Fruit fly (Drosophila melanogaster): ENCODE data around the gene Kap3.

Kap3 gene

DNA sequence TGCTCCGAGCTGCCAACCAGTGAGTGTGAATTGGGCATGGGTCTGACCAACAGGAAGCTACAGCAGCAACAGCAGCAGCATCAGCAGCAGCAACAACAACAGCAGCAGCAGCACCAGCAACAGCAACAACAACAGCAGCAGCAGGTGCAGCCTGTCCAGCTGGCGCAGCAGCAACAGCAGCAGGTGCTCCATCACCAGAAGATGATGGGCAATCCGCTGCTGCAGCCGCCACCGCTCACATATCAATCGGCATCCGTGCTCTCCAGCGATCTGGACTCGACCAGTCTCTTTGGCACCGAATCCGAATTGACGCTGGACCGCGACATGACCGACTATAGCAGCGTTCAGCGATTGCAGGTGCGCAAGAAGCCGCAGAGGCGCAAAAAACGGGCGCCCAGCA lies 16.8 kb upstream of the Kap3 start:
- no peak for TF ChIP-seq CG17801 (GFP tag; optimal IDR thresholded peaks at IDR 0.05; ENCODE audit: partially characterized antibody)

DNA sequence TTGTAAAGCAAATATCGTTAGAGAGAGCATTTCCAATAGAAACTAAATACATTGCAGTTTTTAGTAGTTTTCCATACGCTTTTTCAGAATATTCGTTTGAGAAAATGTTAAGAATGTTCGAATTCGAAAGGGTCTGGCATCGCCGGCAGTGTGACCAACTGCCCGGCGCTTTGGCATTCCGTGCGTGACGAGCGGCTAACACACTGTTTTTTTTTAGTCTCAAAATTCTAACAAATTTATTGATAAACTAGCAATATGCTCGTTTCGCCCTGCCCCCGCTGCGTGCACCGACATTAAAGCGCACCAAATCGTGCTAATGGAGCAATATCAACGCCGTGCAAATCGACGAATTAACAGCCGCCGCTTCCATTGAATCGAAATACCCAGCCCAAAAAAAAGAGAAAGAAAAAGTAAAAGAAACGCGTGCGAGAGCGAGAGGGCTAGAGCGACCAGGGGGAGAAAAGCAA lies 15.9 kb upstream of the Kap3 start, which contains the start of gene dsh:
dsh (plus strand) TSS at position 174 of the 467 bp plus-strand sequence.
- no peak for TF ChIP-seq CG17801 (GFP tag; optimal IDR thresholded peaks at IDR 0.05; ENCODE audit: partially characterized antibody)

DNA sequence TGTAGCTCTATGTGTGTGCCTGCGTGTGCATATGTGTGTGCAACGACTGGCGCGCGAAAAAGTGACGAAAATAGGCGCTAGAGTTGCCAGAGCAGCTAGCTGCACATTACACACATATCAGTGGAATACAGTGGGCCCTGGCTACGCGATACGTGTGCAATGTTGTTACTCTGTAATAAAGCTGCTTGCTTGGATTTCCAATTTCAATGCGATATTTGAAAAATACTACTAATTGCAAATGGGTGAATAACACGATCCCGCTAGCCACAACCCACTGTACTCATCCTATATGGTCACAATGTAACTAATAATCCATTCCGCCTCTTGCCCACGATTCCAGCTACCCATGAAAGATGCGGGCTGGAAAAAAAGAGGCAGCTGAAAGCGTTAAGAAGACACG lies 11.5 kb upstream of the Kap3 start:
- peak; percentile 94 for TF ChIP-seq CG17801 (GFP tag; optimal IDR thresholded peaks at IDR 0.05; ENCODE audit: partially characterized antibody)

DNA sequence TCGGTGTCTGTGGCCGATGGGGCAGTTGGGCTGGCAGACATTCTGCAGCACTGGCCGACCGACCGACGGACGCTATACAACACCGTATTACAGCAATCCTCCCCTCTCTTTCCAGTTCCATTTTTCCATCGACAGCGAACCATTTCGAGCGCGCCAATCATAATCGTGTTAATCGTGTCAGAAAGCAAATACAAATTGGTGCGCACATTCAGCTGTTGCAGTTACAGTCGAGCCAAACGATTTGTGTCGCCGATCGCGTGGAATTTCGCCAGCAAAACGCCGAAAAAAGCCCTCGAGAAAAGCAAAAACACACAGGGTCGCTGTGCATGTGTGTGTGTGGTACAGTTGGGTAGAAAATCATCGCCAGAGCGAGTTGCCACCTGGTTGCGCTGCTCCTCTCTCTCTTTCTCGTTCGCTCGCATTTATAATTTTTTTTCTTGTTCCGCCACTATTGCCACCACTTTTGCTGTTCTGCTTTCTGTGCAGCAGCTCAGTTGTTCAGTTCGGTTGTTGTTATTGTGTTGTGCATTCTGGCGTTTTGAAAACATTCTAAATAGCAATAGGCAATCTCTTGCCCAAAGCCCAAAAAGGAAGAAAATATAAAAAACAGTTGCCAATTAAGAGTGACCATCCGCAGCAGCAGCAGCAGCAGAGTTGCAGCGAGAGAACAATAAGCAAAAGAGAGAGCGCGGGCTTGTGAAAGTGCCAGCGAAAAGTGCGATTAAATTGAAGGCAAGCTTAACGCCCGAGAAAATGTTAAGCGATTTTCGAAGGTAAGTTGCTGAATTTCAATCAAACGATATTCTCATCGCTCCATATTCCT lies 10.8 kb upstream of the Kap3 start, which contains the start of gene CG1737:
CG1737 (plus strand) TSS at position 104 of the 823 bp plus-strand sequence.
- peak; percentile 6 for TF ChIP-seq CG17801 (GFP tag; optimal IDR thresholded peaks at IDR 0.05; ENCODE audit: partially characterized antibody)

DNA sequence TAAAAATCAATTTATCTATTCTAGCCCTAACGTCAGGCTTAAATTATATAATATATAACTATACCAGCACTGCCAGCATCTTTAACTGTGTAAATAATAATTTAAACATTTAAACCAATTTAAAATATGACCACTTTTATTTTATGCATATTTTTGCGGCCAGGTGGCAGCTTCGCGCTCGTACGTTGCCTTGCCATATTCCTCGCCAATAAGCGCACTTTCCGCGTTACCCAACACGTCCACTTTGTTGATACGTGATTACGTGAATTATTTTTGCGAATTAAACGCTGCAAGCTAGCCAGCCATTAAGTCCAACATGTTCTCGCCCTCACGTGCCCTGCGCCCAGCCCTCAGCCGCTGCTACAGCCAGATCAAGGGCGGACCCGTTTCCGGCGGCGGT lies 9.9 kb upstream of the Kap3 start, which contains the start of gene NdufV3:
NdufV3 (plus strand) TSS at position 219 of the 400 bp plus-strand sequence.
- TF ChIP-seq CG17801 (GFP tag; optimal IDR thresholded peaks at IDR 0.05; ENCODE audit: partially characterized antibody): peak; percentile 30

DNA sequence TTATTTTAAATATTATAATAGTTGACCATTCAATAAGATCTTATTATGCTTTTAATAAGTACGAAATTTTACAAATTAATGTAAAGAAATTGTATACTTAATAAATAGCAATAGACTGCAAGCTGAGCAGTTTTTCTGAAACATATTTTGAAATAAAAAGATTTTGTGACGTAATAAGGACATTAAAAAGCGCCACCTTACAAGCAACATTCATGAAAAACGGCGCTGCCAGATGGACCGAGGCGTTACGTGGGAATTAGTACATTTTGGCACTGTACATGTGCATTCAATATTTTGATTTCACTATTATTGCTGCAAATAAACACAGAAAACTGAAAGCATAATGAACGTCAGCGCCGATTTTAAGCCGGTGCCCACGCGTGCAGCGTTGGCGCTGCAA lies 8.9 kb upstream of the Kap3 start, which contains the start of gene CG1738:
CG1738 (plus strand) TSS at position 221 of the 400 bp plus-strand sequence.
- peak; percentile 39 for TF ChIP-seq CG17801 (GFP tag; optimal IDR thresholded peaks at IDR 0.05; ENCODE audit: partially characterized antibody)

DNA sequence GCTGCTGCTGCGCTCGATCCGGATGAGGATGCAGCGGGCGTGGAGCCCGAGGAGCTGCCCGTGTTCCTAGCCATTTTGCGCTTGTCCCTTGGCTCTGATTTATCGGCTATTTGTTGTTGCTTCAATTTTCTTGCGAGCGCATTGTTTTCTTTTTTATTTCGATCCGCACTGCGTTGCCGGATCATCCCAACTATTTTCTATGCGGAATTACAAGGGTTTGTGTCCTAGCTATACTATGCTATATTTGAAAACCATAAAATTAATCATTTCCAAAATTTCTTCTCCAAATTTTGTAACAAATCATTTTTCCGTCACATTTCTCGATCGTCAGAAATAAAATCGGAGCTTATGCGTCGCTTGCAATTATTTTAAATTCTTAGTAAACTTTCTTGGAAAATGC lies 7.9 kb upstream of the Kap3 start, which contains the start of the genes GCS1 and CG11756:
GCS1 (minus strand) TSS at position 193 of the 400 bp plus-strand sequence.
CG11756 (plus strand) TSS at position 312 of the 400 bp plus-strand sequence.
- TF ChIP-seq CG17801 (GFP tag; optimal IDR thresholded peaks at IDR 0.05; ENCODE audit: partially characterized antibody): peak; percentile 24

DNA sequence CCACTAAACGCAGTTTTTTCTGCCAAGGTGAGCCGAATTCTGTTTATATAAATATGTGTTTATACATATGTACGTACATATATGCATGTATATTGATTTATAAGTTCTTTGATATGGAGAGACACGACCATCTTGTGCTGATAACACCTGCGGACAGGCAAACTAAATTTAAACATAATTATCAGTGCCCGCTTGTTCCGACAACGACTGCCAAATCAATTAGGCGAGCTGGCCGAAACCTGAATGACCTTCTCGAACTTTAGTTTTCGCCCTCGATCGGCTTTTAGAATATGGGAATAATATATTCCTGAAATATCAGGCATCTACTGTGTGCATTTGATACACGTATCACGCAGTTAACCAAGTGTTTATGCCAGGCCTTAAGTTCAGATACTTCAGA lies 2.9 kb upstream of the Kap3 start:
- TF ChIP-seq CG17801 (GFP tag; optimal IDR thresholded peaks at IDR 0.05; ENCODE audit: partially characterized antibody): no peak

DNA sequence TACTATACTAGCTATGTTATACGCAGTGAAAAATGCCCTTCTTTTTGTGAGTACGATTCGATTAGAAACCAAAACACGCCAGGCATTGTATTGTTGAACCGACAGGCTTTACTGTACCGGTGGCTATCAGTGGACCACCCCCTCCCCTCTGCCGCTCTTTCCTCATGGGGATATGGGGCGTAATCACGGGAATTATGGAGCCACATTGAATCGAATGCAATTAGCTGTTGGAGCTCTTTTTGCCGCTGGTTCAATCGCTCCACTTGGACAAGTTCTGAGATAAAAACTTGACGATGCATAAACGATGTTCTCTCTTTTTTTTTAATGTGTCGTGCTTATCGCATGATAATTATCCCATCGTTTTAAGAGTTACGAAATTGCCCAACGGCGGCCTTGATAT lies 2.3 kb upstream of the Kap3 start:
- TF ChIP-seq CG17801 (GFP tag; optimal IDR thresholded peaks at IDR 0.05; ENCODE audit: partially characterized antibody): no peak

DNA sequence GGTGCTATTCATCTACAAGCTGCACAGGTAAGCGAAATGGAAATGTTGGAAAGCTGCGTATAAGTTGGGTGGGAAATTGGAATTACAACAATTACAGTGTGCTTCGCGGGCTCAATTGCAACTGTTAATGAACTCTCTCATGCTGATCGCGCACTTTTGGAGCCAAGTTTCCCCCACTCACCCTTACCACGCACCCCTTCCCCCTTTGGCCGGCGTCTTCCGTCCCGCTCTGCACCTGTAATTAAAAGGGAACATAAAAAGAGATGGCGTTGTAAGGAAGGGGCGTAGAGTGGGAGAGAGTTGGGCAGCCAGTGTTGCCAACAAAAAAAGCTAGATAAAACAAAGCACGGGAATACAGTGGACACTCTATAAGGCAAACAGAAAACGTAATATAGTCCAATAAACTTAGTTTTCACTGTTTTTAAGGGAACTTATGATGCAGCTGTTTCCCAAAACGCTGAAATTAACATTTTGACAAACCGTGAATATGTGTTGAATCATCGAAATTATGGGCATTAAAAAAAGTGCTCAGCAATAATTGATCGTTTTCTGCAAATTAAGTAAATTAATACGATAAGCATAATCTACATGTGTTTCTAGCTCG lies 937 bp upstream of the Kap3 start:
- no peak for TF ChIP-seq CG17801 (GFP tag; optimal IDR thresholded peaks at IDR 0.05; ENCODE audit: partially characterized antibody)

DNA sequence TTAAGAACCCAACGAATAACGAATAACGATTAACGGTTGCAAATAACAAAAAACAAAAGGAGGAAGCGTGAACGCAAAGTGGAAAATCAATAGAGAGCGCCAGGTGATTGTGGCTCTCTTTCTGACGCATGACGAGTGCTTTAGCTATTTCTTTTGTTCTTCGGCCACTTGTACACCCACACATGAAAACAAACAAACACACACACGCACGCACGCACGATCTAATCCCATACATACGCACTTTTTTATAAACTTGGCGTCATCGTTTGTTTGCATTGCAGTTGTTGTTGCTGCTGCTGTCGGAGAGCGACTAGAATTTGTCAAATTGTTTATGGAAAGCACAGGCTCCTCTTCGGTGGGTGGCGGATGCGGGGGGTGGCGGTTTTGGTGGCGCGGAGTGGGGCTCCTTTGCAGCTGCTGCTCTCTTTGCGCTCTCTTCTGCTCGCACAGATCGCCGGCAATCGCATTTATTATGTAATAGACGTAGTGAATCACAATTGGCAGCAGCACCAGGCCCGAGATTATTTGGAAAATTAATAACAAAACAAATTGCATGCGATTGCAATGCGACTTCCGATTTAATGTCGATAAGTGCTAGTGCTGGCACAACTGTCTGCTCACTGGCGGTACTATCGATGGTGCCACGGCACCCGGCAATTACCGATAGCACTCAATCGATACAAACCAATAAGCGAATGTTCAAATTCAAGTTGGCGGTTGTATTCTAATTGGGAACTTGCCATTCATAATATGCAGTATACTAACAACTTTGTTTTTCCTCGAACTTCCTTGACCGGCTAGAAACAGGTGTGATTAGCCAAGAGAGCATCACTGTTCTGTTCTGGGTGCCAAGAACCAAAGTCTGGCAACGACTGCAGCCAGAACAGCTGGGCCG lies 664 bp downstream of the Kap3 start:
- TF ChIP-seq CG17801 (GFP tag; optimal IDR thresholded peaks at IDR 0.05; ENCODE audit: partially characterized antibody): peak; percentile 41

DNA sequence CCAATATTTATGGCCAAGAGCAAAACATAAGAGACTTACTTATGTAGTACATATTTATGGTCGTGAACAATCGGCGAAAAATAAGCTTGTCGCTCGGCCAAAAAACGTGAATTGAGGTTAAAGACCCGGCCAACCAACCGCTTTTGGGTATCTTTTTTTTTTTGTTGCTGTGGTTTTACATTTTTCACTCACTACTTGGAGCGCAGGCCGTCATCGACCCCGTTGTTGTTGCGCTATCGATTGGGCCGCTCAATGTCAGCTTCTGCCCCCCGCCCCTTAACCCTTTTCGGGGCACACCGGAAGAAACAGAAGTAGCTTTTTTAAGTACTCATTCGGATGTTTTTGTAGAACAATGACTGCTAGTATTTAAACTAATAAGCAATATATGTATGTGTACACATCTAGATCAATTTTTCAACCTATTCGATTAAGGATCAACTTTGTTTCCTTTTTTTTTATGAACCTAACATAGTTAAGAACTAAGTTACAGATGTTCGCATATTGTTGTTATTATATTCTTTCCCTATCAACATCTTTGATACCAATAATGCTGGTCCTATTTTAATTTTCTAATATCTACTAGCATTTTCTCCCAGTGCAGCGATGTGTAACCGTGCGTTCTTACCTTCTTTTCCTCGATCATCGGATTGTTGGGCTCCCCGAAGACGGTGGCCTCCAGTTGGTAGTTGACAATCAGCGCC lies 1.7 kb downstream of the Kap3 start:
- TF ChIP-seq CG17801 (GFP tag; optimal IDR thresholded peaks at IDR 0.05; ENCODE audit: partially characterized antibody): peak; percentile 32

DNA sequence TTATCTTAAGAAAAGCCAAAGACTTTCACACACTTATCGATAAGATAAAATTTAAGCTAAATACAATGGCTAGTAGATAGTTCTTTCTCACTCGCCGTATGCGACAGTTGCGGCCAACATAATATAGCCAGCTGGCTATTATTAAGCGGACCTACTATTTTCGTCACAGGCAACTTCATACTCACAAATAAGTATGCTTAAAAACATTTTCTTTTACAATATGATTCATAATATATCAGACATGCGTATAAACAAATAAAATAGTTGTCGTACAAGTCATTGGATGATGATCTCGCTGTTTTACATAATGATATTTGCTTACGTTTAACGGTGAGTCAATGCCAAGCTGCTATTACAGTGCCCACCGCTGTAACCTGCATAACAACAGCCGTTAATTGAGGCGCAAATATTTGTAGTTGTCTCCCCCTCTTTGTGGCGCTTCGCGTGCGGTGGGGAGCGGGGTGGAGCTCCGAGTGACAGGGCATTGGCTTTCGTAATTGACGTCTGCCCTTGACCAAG lies 13.6 kb downstream of the Kap3 start:
- peak; percentile 85 for TF ChIP-seq CG17801 (GFP tag; optimal IDR thresholded peaks at IDR 0.05; ENCODE audit: partially characterized antibody)

DNA sequence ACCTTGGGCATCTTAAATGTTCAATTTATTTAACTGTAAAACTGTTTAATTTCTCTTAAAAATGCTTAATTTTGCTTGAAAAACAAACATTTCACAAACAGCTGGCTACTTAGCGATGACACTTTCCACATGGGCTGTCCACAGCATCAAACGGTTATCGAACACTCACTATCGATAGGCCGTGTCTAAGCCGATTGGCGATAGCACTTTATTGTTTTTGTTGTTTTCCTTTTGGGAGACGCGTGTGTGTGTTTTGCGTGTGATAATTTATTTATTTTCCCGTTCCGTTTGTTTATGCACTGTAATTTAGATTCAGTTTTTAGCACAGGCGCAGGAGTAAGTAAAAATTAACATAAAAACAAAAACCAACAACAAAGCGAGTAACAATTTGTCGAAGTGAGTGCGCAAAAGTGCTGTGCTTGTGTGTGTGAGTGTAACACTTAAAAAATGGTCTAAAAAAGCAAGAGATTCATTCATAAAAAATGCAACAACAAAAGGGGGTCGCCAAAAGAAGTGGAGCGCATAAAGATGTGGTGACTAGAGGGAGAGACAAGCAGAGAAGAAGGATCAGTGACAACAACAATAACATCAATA lies 14.6 kb downstream of the Kap3 start, which contains the start of gene Gapvd1:
Gapvd1 (plus strand) TSS at position 211 of the 594 bp plus-strand sequence.
- peak; percentile 45 for TF ChIP-seq CG17801 (GFP tag; optimal IDR thresholded peaks at IDR 0.05; ENCODE audit: partially characterized antibody)

All from ovary, adult (tissue).